Worm (Caenorhabditis elegans): ENCODE measurements around the gene C09G1.2.

DNA sequence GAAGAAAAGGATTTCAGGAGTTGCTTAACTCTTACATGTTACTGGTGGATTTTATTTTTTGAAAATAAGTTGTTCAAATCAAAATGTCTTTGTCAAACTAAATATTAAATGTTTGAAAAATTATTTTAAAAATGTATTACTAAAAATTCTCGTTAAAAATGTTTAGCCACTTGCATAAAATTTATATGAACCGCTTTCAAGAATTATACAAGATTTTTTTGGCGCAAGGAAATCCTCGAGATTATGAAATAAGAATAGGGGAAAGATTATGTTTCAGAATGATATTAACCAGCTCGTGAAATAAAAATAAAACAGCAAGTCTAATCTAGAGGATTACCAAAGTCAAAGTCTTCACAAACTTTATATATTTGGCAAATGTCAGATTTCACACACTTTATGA is 758 bp upstream of the C09G1.2 start:
- no peak for TF ChIP-seq hmbx-1 (tag; optimal IDR thresholded peaks at IDR 0.05)
- TF ChIP-seq scrt-1 (GFP tag; IDR thresholded peaks at IDR 0.05), result no peak
- no peak for TF ChIP-seq ama-1 (optimal IDR thresholded peaks at IDR 0.05)
